Fruit fly (Drosophila melanogaster) Kc167 (cell line): ENCODE results near the gene EAChm.

Experiments
- Myc ChIP-seq: fragments of >200 bp; optimal IDR thresholded peaks from 2 replicates; lab custom pipeline; 2017; ENCODE audit warnings: missing external identifiers
- Sin3A ChIP-seq: fragments of >200 bp; optimal IDR thresholded peaks from 2 replicates; lab custom pipeline; 2018; ENCODE audit warnings: missing external identifiers
- h ChIP-seq: fragments of >200 bp; optimal IDR thresholded peaks from 3 replicates; lab custom pipeline; 2018; ENCODE audit warnings: missing external identifiers
- insv ChIP-seq: fragments of >200 bp; optimal IDR thresholded peaks from 3 replicates; lab custom pipeline; 2018; ENCODE audit warnings: missing external identifiers
- psq ChIP-seq: fragments of >200 bp; optimal IDR thresholded peaks from 2 replicates; lab custom pipeline; 2017; ENCODE audit warnings: missing external identifiers
- ttk ChIP-seq: sonication (Bioruptor generic); optimal IDR thresholded peaks from 2 replicates; lab custom pipeline; 2017; ENCODE audit warnings: missing external identifiers

The EAChm gene

dm6 chr3L:15047606-15048005, 7.0 kb upstream of the EAChm start:
- TF ChIP-seq psq, result no peak
- TF ChIP-seq h, result no peak
- TF ChIP-seq ttk (lab: Kevin White, UChicago), result no peak
- no peak for TF ChIP-seq Sin3A (lab: Kevin White, UChicago)
- no peak for TF ChIP-seq insv (lab: Kevin White, UChicago)
- no peak for TF ChIP-seq Myc

DNA sequence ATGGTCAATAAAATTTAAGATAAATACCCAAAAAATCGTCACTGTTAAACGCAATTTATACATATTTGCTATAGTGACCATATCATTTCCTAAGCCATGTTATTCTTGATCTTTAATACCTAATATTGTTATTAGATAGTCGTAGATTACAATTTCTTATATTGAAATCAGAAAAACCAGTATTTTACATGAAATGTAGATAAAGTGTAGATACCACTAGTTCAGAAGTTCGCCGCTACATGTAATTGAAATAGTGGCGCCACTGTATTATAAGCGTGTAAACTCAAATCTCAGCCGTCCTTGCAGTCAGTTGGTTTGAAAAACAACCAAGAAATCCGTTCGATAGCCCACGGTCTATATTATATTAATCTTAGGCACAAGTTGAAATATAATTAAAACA, 6.5 kb upstream of the EAChm start:
- TF ChIP-seq psq (no peak), Sin3A (lab: Kevin White, UChicago) (no peak), ttk (lab: Kevin White, UChicago) (no peak), Myc (no peak), h (no peak), insv (lab: Kevin White, UChicago) (no peak)

- no peak for TF ChIP-seq insv (lab: Kevin White, UChicago)
- no peak for TF ChIP-seq psq
- TF ChIP-seq Sin3A (lab: Kevin White, UChicago), result no peak
- TF ChIP-seq h, result no peak
- TF ChIP-seq ttk (lab: Kevin White, UChicago), result no peak
- TF ChIP-seq Myc, result no peak
Observed at dm6 chr3L:15049395-15049794, 5.2 kb upstream of the EAChm start, which contains the start of gene CG43678. Gene CG43678, minus strand, starts transcription at chr3L:15049495.

DNA sequence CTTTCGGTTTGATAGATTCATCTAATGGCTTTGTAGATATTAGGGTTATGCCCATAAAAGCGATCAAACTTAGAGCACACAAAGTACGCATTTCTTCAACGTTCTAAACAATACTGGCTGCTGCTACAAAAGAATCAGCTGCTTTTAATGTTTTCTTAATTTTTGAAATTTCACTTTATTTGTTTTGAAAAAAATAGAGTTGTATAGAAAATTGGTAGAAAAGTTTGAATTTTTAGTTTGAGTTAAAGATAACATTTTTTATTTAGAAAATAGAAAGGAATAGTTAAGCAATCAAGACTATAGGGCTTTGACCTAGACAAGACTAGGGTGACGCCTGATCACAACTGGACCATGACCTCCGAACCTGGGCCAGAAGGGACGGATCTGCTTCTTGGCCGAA, 4.5 kb upstream of the EAChm start, which contains the start of gene CG18581:
CG18581 (minus strand) TSS at position 101 of the 400 bp plus-strand sequence.
- no peak for TF ChIP-seq Sin3A (lab: Kevin White, UChicago)
- TF ChIP-seq h, result no peak
- no peak for TF ChIP-seq Myc
- no peak for TF ChIP-seq psq
- TF ChIP-seq insv (lab: Kevin White, UChicago), result no peak
- TF ChIP-seq ttk (lab: Kevin White, UChicago), result no peak

dm6 chr3L:15050706-15051105, 3.9 kb upstream of the EAChm start, which contains the start of gene CG12310:
Gene CG12310, minus strand, starts transcription at chr3L:15050806.
- TF ChIP-seq psq (no peak), ttk (lab: Kevin White, UChicago) (no peak), Myc (no peak), Sin3A (lab: Kevin White, UChicago) (no peak), h (no peak), insv (lab: Kevin White, UChicago) (no peak)

DNA sequence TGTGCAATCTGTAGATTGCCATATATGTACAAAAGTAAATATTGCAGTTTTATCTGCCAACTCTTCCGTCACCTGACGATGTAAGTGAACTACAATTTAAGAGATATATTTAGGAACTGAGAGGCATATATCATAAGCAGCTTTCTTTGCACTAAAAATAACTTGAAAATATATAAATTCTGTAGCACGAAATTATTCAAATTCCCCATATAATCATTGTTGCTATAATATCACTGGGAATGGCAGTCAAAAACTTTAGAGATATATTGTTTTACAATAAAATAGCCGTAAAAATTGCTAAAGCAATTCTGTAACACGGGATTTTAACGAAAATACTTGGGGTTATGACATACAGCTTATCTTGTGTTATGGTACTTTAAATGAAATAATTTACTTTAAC, 3.3 kb upstream of the EAChm start, which contains the start of gene CG43679:
CG43679 (minus strand) TSS at position 101 of the 400 bp plus-strand sequence.
- TF ChIP-seq insv (lab: Kevin White, UChicago), result no peak
- no peak for TF ChIP-seq psq
- TF ChIP-seq Myc, result no peak
- TF ChIP-seq ttk (lab: Kevin White, UChicago), result no peak
- TF ChIP-seq Sin3A (lab: Kevin White, UChicago), result no peak
- no peak for TF ChIP-seq h

DNA sequence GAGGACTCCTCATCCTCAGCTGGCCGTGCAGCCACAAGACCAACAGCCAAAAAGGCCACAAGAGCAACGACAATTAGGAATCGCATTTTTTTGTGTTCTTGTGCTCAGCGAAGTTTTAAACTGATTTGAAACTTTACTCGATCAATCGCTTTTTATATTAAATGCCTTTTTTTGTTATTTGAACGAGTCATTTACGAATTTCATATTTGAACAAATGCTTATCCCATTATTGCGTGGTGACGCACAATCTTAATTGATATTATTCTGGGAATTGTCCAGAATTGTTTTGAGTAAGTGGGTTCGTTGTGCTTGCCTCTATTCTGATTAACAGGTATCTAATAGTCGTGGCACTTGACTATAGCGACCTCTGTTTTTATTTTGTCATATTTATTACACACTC, 2.2 kb upstream of the EAChm start, which contains the start of gene CG13461:
CG13461 (minus strand) TSS at position 101 of the 400 bp plus-strand sequence.
- TF ChIP-seq ttk (lab: Kevin White, UChicago), result no peak
- TF ChIP-seq psq, result no peak
- no peak for TF ChIP-seq Sin3A (lab: Kevin White, UChicago)
- no peak for TF ChIP-seq insv (lab: Kevin White, UChicago)
- TF ChIP-seq h, result no peak
- no peak for TF ChIP-seq Myc

dm6 chr3L:15053251-15053650, 1.3 kb upstream of the EAChm start, which contains the start of gene CG43680:
Gene CG43680, minus strand, starts transcription at chr3L:15053351.
- TF ChIP-seq ttk (lab: Kevin White, UChicago) (no peak), Sin3A (lab: Kevin White, UChicago) (no peak), insv (lab: Kevin White, UChicago) (no peak), Myc (no peak), psq (no peak), h (no peak)

dm6 chr3L:15054035-15054434, 542 bp upstream of the EAChm start, which contains the start of gene CG18649:
Gene CG18649, minus strand, starts transcription at chr3L:15054135.
- TF ChIP-seq psq, result no peak
- no peak for TF ChIP-seq ttk (lab: Kevin White, UChicago)
- TF ChIP-seq insv (lab: Kevin White, UChicago), result no peak
- TF ChIP-seq Sin3A (lab: Kevin White, UChicago), result no peak
- no peak for TF ChIP-seq h

DNA sequence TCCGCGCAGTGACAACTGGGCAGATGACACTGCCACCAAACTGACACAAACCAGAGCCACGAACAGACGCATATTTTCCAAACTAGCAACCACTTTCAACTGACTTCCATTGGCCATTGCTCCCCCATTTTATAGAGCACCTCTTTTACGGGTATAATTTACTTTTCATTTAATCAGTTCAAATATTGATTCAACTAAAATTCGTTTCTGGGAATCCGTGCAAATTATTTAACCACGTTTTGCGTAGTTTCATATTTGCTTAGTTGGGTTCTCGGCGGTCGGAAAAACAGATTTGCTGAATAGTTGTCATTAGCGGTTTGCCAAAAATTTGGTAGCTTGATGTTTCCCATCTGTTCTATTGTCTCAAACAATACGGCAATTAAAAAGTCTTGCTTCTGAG, 7.0 kb downstream of the EAChm start, which contains the start of gene CG13460:
CG13460 (minus strand) TSS at position 101 of the 400 bp plus-strand sequence.
- TF ChIP-seq Sin3A (lab: Kevin White, UChicago) (no peak), h (no peak), ttk (lab: Kevin White, UChicago) (no peak), psq (no peak), insv (lab: Kevin White, UChicago) (no peak), Myc (no peak)

dm6 chr3L:15064877-15065276, 10.3 kb downstream of the EAChm start, which contains the start of gene Sytbeta:
Gene Sytbeta, minus strand, starts transcription at chr3L:15064977.
- TF ChIP-seq ttk (lab: Kevin White, UChicago) (no peak), insv (lab: Kevin White, UChicago) (no peak), Sin3A (lab: Kevin White, UChicago) (no peak), psq (no peak), Myc (no peak), h (no peak)

DNA sequence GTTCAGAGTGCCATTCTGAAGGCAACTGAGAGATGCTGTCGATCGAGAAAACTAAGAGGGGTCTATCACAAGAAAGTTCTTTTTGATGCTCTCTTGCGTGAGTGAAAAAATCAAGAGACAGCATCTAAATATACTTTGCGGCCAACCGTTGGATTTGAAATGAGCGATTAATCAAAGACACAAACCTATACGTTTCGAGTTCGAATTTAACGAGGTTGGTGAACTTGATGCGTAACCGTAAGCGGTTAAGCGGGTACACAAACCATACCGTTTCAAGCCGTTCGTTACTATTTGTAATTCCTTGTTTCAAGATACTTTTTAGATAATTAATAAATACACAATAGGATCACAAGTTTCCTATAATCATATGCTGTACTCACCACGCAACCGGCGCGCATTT, 17.6 kb downstream of the EAChm start:
- TF ChIP-seq insv (lab: Kevin White, UChicago), result no peak

DNA sequence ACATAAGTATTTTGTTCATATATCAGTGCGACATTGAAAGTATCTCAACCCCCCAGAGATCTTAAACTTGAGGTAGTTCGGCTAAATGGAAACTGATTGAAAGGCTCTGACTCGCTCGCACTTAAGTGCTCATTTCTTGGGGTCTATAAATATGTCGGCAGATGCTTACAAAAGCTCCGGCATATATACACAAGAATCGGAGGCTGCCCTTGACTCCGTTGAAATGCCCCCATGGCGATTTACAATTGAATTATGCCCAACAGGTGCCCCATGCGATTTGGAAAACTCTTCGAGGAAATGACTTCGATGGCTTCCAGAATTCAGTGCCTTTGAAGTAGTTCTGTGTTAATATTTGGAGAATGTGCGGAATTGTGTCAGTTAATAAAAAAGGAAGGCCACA, 19.1 kb downstream of the EAChm start:
- TF ChIP-seq psq (no peak), h (no peak), ttk (lab: Kevin White, UChicago) (no peak), Sin3A (lab: Kevin White, UChicago) (no peak), insv (lab: Kevin White, UChicago) (no peak), Myc (no peak)
